Worm (Caenorhabditis elegans) whole organism, L2 larva: ENCODE data around the gene jkk-1.

Source experiments
- R02D3.7 ChIP-seq: fragments of 150-350 bp; optimal IDR thresholded peaks from 2 replicates; lab custom pipeline; 2014; ENCODE audit warnings: missing biosample characterization, missing genetic modification characterization
- alr-1 ChIP-seq: fragments of 150-350 bp; optimal IDR thresholded peaks from 2 replicates; lab custom pipeline; 2014; ENCODE audit warnings: missing biosample characterization, missing genetic modification characterization
- aly-2 ChIP-seq: fragments of 150-350 bp; optimal IDR thresholded peaks from 2 replicates; lab custom pipeline; 2014; ENCODE audit warnings: missing biosample characterization, missing genetic modification characterization
- ama-1 ChIP-seq: fragments of 150-350 bp; optimal IDR thresholded peaks from 2 replicates; lab custom pipeline; 2018; ENCODE audit warnings: inconsistent platforms
- lin-39 ChIP-seq: fragments of 150-350 bp; optimal IDR thresholded peaks from 2 replicates; lab custom pipeline; 2014; ENCODE audit warnings: missing biosample characterization, missing genetic modification reagents, missing genetic modification characterization
- lsy-2 ChIP-seq, 2 experiments: fragments of 150-350 bp in 1 of 2; sonication (generic microtip) in 1 of 2; optimal IDR thresholded peaks; 2 replicates each; lab custom pipeline; 2014 to 2017; ENCODE audit warnings: missing biosample characterization in 2 of 2, missing genetic modification characterization in 2 of 2
- nhr-6 ChIP-seq: fragments of 150-350 bp; optimal IDR thresholded peaks from 2 replicates; lab custom pipeline; 2014; ENCODE audit warnings: missing biosample characterization, missing genetic modification characterization
- unc-39 ChIP-seq: fragments of 150-350 bp; optimal IDR thresholded peaks from 2 replicates; lab custom pipeline; 2014; ENCODE audit warnings: missing biosample characterization, missing genetic modification characterization
- unc-62 ChIP-seq: fragments of 150-350 bp; optimal IDR thresholded peaks from 2 replicates; lab custom pipeline; 2014; ENCODE audit warnings: missing biosample characterization, missing genetic modification reagents, missing genetic modification characterization
- zag-1 ChIP-seq: fragments of 150-350 bp; optimal IDR thresholded peaks from 2 replicates; lab custom pipeline; 2014; ENCODE audit warnings: missing biosample characterization, missing genetic modification characterization

- no peak for TF ChIP-seq lin-39
- TF ChIP-seq alr-1 (tag; lab: Kevin White, UChicago) = no peak
- no peak for TF ChIP-seq zag-1 (tag; lab: Kevin White, UChicago)
- no peak for TF ChIP-seq unc-62
- TF ChIP-seq lsy-2 (tag; optimal IDR thresholded peaks at IDR 0.05; lab: Kevin White, UChicago) = no peak
- TF ChIP-seq ama-1 (lab: Kevin White, UChicago) = no peak
- TF ChIP-seq nhr-6 = no peak
- TF ChIP-seq R02D3.7 = no peak
- no peak for TF ChIP-seq aly-2 (tag; lab: Kevin White, UChicago)
- TF ChIP-seq unc-39 (tag; lab: Kevin White, UChicago) = no peak
Measured at ce11 chrX:5387629-5388028, 19.4 kb downstream of the jkk-1 start.
